Worm (Caenorhabditis elegans) whole organism, early embryonic: ENCODE measurements around the gene F26D11.1.

ENCODE experiments used
- B0310.2 ChIP-seq: sonication (generic microtip); optimal IDR thresholded peaks from 2 replicates; lab custom pipeline; 2016; ENCODE audit warnings: mild to moderate bottlenecking, missing genetic modification characterization, missing compliant biosample characterization
- F13C5.2 ChIP-seq: sonication (generic microtip); optimal IDR thresholded peaks from 2 replicates; lab custom pipeline; 2017; ENCODE audit warnings: mild to moderate bottlenecking, missing genetic modification characterization, inconsistent platforms, missing compliant biosample characterization
- aly-1 ChIP-seq: sonication (generic microtip); optimal IDR thresholded peaks from 2 replicates; lab custom pipeline; 2016; ENCODE audit warnings: missing genetic modification characterization, missing compliant biosample characterization
- ama-1 ChIP-seq: fragments of 150-350 bp; optimal IDR thresholded peaks from 2 replicates; lab custom pipeline; 2014
- ceh-13 ChIP-seq: fragments of 200-800 bp; sonication (Bioruptor generic); optimal IDR thresholded peaks from 2 replicates; lab custom pipeline; 2018; ENCODE audit warnings: mild to moderate bottlenecking, missing genetic modification characterization, missing compliant biosample characterization
- ceh-36 ChIP-seq: sonication (generic microtip); optimal IDR thresholded peaks from 2 replicates; lab custom pipeline; 2016; ENCODE audit warnings: missing genetic modification characterization, inconsistent platforms, missing compliant biosample characterization
- ets-7 ChIP-seq: sonication (generic microtip); optimal IDR thresholded peaks from 2 replicates; lab custom pipeline; 2016; ENCODE audit warnings: missing genotype, missing genetic modification characterization, missing compliant biosample characterization
- flt-1 ChIP-seq: fragments of 200-800 bp; sonication (Bioruptor generic); IDR thresholded peaks from 2 replicates; pipeline ENCODE4 v1.3.6; 2022; ENCODE audit warnings: missing genetic modification characterization, missing compliant biosample characterization
- hmbx-1 ChIP-seq: sonication (generic microtip); optimal IDR thresholded peaks from 2 replicates; lab custom pipeline; 2016; ENCODE audit warnings: mild to moderate bottlenecking, missing genetic modification characterization, missing compliant biosample characterization
- hmg-4 ChIP-seq: fragments of 200-800 bp; sonication (Bioruptor generic); optimal IDR thresholded peaks from 2 replicates; lab custom pipeline; 2018; ENCODE audit warnings: mild to moderate bottlenecking, missing genetic modification characterization, missing compliant biosample characterization
- hnd-1 ChIP-seq: sonication (generic microtip); optimal IDR thresholded peaks from 2 replicates; lab custom pipeline; 2016; ENCODE audit warnings: missing genetic modification characterization, missing compliant biosample characterization
- pes-1 ChIP-seq: fragments of 200-800 bp; sonication (Bioruptor generic); IDR thresholded peaks from 2 replicates; pipeline ENCODE4 v1.3.6; 2022; ENCODE audit warnings: missing genetic modification reagents, missing genetic modification characterization, missing compliant biosample characterization
- scrt-1 ChIP-seq: fragments of 200-800 bp; sonication (Bioruptor generic); IDR thresholded peaks from 2 replicates; pipeline ENCODE4 v1.3.6; 2022; ENCODE audit warnings: missing genetic modification characterization, missing compliant biosample characterization
- sea-1 ChIP-seq: fragments of 200-800 bp; sonication (Bioruptor generic); conservative IDR thresholded peaks from 2 replicates; pipeline ENCODE4 v1.3.6; 2022; ENCODE audit warnings: missing genetic modification characterization, missing compliant biosample characterization
- tbx-11 ChIP-seq: fragments of 200-800 bp; sonication (Bioruptor generic); IDR thresholded peaks from 2 replicates; pipeline ENCODE4 v1.3.6; 2022; ENCODE audit warnings: missing genetic modification characterization, missing compliant biosample characterization
- tbx-37 ChIP-seq: fragments of 200-800 bp; sonication (Bioruptor generic); conservative IDR thresholded peaks from 2 replicates; pipeline ENCODE4 v1.3.6; 2022; ENCODE audit warnings: missing genetic modification reagents, missing genetic modification characterization, missing compliant biosample characterization
- tra-4 ChIP-seq: sonication (generic microtip); optimal IDR thresholded peaks from 2 replicates; lab custom pipeline; 2017; ENCODE audit warnings: missing genetic modification characterization, missing compliant biosample characterization

The F26D11.1 gene

DNA sequence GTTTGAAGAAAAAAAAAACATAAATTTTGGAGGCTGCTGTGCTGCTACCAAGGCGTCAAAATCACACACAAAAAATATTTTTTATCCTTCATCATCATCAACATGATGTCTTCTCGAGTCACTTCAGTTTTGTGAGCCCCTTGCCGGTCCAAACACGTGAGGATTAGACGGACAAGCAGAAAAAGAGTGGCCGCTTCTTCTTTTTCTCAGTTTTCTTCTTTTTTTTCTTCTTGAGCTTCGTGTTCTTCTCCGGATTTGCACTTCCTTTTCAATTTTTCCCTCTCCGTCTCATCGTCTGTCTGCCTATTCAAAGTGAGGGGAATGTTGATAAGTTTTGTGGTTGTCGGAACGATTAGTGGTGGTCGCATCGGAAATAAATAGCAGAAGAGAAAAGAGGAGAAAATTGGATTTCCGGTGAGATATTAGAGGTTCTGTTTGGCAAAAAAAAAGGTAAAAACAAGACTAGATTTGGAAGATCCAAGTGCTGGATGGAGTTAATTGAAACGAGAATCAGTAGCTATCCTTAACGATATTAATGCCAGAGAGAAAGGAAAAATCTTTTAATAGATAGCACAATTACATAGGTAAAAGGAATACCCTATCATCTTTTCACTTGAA lies 866 bp upstream of the F26D11.1 start:
- TF ChIP-seq F13C5.2 (tag; lab: Kevin White, UChicago) (no peak), B0310.2 (no peak), tra-4 (tag; lab: Kevin White, UChicago) (no peak), ceh-13 (GFP tag; lab: Kevin White, UChicago) (no peak), tbx-11 (no peak), ets-7 (tag; lab: Kevin White, UChicago) (no peak), ama-1 (lab: Kevin White, UChicago) (no peak)

DNA sequence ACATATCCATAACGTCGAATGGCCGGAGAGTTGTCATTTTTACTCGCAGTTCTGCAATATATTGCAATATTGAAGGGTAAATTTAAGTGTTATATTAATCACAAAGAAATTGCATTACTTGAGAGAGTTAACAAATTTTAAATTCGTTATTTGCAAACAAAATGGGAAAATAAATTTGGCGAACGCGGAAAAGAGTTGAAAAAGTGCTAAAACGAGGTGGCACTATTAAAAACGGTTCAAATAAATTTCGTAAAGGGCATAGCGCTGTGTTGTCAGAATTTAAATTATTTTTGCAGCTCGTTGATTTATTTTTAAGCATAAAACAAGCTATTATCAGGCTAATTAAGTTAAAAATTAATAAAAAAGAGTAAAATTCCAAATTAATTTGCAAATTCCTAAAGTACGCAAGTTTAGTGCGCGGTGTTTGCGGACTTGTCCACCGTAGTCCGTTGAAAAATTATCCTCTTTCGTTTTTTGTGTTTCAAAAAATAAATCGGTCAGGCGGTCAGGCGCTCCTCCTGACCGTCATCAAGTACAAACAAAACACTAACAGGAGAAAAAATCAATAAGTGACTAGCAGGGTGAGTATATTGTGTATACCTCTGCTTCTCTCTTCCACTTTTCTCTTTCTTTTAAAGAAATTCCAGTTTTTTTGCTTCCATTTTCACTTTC lies 2.2 kb downstream of the F26D11.1 start, which contains the start of the genes natb-1 and abhd-12:
Gene natb-1 (minus strand): TSS at position 51 of the 672 bp plus-strand sequence.
Gene abhd-12 (plus strand): TSS at position 499 of the 672 bp plus-strand sequence.
- no peak for TF ChIP-seq scrt-1 (GFP tag; lab: Robert Waterston, UW)
- TF ChIP-seq sea-1 (GFP tag; lab: Robert Waterston, UW), result no peak
- no peak for TF ChIP-seq tra-4 (tag; lab: Kevin White, UChicago)
- TF ChIP-seq hmbx-1 (tag; lab: Kevin White, UChicago), result no peak
- no peak for TF ChIP-seq ama-1 (lab: Kevin White, UChicago)
- no peak for TF ChIP-seq hmg-4 (GFP tag; lab: Kevin White, UChicago)
- no peak for TF ChIP-seq tbx-37 (GFP tag; lab: Robert Waterston, UW)
- no peak for TF ChIP-seq tbx-11
- no peak for TF ChIP-seq flt-1 (GFP tag; lab: Robert Waterston, UW)
- TF ChIP-seq hnd-1 (tag; lab: Kevin White, UChicago), result no peak
- no peak for TF ChIP-seq ceh-36
- TF ChIP-seq pes-1 (GFP tag; lab: Robert Waterston, UW), result no peak
- no peak for TF ChIP-seq B0310.2
- no peak for TF ChIP-seq aly-1 (tag; lab: Kevin White, UChicago)
- no peak for TF ChIP-seq ceh-13 (GFP tag; lab: Kevin White, UChicago)
- no peak for TF ChIP-seq ets-7 (tag; lab: Kevin White, UChicago)
- TF ChIP-seq F13C5.2 (tag; lab: Kevin White, UChicago), result no peak

DNA sequence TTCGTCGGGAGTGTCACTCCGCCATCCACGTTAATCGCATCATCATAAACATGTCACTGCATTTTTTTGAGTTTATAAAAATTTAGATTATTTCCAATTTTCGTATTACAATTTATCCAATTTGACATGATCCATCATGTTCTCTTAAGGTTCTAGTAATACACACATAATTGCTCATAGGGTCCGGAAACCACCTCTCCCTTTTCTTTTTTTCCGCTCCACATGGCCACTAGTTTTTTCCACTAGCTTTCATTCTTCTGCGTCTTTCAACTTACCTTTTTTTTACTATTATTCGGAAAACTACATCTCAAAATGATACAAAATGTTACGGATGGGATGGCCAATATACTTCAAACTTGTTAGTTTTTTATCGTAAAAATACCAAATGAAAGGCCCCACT lies 4.5 kb downstream of the F26D11.1 start, which contains the start of gene Y97E10AL.1:
Gene Y97E10AL.1 (plus strand): TSS at position 301 of the 400 bp plus-strand sequence.
- TF ChIP-seq ets-7 (tag; lab: Kevin White, UChicago) (no peak), hnd-1 (tag; lab: Kevin White, UChicago) (no peak), ama-1 (lab: Kevin White, UChicago) (no peak), tbx-37 (GFP tag; lab: Robert Waterston, UW) (no peak), hmbx-1 (tag; lab: Kevin White, UChicago) (no peak), ceh-13 (GFP tag; lab: Kevin White, UChicago) (no peak), F13C5.2 (tag; lab: Kevin White, UChicago) (no peak), flt-1 (GFP tag; lab: Robert Waterston, UW) (no peak), tra-4 (tag; lab: Kevin White, UChicago) (no peak), B0310.2 (no peak), pes-1 (GFP tag; lab: Robert Waterston, UW) (no peak), sea-1 (GFP tag; lab: Robert Waterston, UW) (no peak), tbx-11 (no peak), scrt-1 (GFP tag; lab: Robert Waterston, UW) (no peak), aly-1 (tag; lab: Kevin White, UChicago) (no peak)

DNA sequence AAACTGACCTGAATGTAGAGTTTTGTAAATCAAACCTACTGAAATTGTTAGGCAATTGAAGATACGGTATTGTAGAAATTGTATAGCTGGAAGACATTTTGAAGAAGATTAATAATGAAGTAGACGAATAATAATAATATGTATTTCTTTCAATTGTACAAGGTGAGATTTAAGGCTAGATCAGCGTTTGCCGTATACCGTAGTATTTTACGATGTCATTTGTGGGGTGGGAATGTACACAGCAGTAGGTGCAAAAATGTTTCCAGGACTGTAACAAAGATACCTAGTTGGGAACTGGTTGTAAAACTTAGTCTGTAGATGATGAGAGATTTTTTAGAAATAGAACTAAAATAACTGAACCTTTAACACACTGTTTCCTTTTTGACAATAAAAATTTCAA lies 13.2 kb downstream of the F26D11.1 start, which contains the start of gene ceh-76:
Gene ceh-76 (minus strand): TSS at position 101 of the 400 bp plus-strand sequence.
- no peak for TF ChIP-seq ceh-13 (GFP tag; lab: Kevin White, UChicago)
- TF ChIP-seq B0310.2, result no peak
- no peak for TF ChIP-seq ets-7 (tag; lab: Kevin White, UChicago)
- no peak for TF ChIP-seq hmg-4 (GFP tag; lab: Kevin White, UChicago)
- TF ChIP-seq ama-1 (lab: Kevin White, UChicago), result no peak
- no peak for TF ChIP-seq ceh-36

DNA sequence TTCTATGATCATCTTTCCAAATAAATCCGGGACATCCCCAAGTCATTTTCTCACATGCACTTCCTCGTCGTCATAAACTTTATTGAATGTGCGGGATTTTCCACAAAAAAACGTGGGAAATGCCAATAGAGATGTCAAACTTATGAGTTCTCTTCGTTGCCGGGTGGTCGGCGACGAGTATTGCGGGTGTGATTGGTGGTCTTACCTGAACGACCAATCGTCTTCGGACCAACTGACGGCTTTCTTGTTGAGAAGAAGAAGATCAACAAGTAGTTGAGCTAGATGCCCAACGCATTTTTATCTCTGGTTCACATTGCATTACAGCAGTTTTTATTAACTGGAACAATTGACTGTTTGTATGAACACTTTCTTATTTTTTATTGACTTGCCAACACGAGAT lies 13.8 kb downstream of the F26D11.1 start:
- TF ChIP-seq aly-1 (tag; lab: Kevin White, UChicago), result no peak
- no peak for TF ChIP-seq pes-1 (GFP tag; lab: Robert Waterston, UW)
- TF ChIP-seq ceh-36, result no peak
- TF ChIP-seq F13C5.2 (tag; lab: Kevin White, UChicago), result no peak
- TF ChIP-seq sea-1 (GFP tag; lab: Robert Waterston, UW), result no peak
- TF ChIP-seq hmbx-1 (tag; lab: Kevin White, UChicago), result no peak
- no peak for TF ChIP-seq ets-7 (tag; lab: Kevin White, UChicago)
- TF ChIP-seq hnd-1 (tag; lab: Kevin White, UChicago), result no peak
- no peak for TF ChIP-seq flt-1 (GFP tag; lab: Robert Waterston, UW)
- TF ChIP-seq ama-1 (lab: Kevin White, UChicago), result no peak
- TF ChIP-seq tbx-11, result no peak

DNA sequence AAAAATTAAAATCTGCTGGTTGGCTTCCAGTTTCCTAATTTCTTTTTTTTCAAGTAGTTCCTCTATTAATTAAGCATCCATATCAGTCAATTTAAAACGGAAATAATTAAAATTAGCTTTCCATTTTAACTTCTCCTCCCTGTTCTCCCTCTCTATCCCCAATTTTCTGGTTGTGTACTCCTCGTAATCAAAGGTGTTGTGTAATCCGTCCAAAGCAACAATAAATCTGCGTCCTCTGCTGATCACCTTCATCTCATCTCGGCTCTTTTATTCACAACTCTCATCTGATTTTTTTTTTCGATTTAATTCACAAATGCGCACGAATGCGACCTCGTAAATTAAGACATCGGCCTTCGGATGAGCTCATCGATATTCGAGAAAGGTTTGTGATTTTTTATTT lies 14.5 kb downstream of the F26D11.1 start, which contains the start of gene Y97E10AR.2:
Gene Y97E10AR.2 (plus strand): TSS at position 301 of the 400 bp plus-strand sequence.
- TF ChIP-seq pes-1 (GFP tag; lab: Robert Waterston, UW), result no peak
- no peak for TF ChIP-seq ets-7 (tag; lab: Kevin White, UChicago)

DNA sequence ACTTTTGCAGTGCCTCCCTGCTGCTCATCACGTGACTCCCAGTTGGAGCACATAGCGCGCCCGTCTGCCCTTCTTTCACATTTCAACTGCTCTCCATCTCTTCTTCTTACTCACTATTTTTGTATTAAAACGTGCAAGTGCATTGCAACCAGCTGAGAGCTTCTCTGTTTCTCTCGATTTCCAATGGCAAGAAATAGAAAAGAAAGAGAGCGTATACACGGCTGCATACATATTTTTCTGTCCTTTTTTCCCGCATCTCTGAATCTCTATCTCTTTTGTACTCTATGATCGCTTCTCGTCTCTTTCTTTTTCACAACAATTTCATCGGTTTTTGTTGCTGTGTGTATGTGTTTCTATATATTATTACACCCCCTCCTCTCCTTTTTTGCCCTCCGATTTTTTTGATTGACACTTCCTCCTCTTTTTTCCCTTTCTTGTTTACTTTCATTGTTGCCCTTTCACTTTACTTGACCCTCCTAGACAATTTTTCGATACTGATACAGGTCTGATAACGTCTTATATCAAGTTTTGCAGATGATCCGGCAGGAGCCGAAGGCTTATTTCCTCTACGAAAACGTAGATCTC lies 19.7 kb downstream of the F26D11.1 start, which contains the start of gene Y97E10AR.1:
Gene Y97E10AR.1 (plus strand): TSS at position 535 of the 585 bp plus-strand sequence.
- TF ChIP-seq aly-1 (tag; lab: Kevin White, UChicago) (no peak), hnd-1 (tag; lab: Kevin White, UChicago) (peak; percentile 16), hmg-4 (GFP tag; lab: Kevin White, UChicago) (peak; percentile 40), ama-1 (lab: Kevin White, UChicago) (no peak), pes-1 (GFP tag; lab: Robert Waterston, UW) (no peak), F13C5.2 (tag; lab: Kevin White, UChicago) (peak; percentile 22)
